Worm (Caenorhabditis elegans) whole organism, young adult: ENCODE data around the gene col-163.

Source experiments
- D2030.7 ChIP-seq: fragments of 200-800 bp; sonication (Bioruptor generic); IDR thresholded peaks from 2 replicates; pipeline ENCODE4 v1.3.6; 2022; ENCODE audit warnings: missing genetic modification reagents, missing genetic modification characterization, missing compliant biosample characterization
- K11D2.4 ChIP-seq: fragments of 200-800 bp; sonication (Bioruptor generic); IDR thresholded peaks from 2 replicates; pipeline ENCODE4 v1.3.6; 2022; ENCODE audit warnings: missing genetic modification reagents, missing genetic modification characterization, missing compliant biosample characterization
- ama-1 ChIP-seq, 3 experiments: fragments of 150-350 bp in 1 of 3; sonication (generic microtip) in 2 of 3; optimal IDR thresholded peaks; 2 replicates each; lab custom pipeline; 2014 to 2018; ENCODE audit warnings: missing biosample characterization in 2 of 3, missing genetic modification characterization in 2 of 3, missing genetic modification reagents in 2 of 3
- ceh-58 ChIP-seq: fragments of 200-800 bp; sonication (Bioruptor generic); IDR thresholded peaks from 2 replicates; pipeline ENCODE4 v1.3.6; 2022; ENCODE audit warnings: missing genetic modification characterization, missing compliant biosample characterization
- ceh-79 ChIP-seq: sonication (generic microtip); optimal IDR thresholded peaks from 2 replicates; lab custom pipeline; 2017; ENCODE audit warnings: mild to moderate bottlenecking, missing genetic modification characterization, missing compliant biosample characterization
- chd-7 ChIP-seq: sonication (generic microtip); optimal IDR thresholded peaks from 2 replicates; lab custom pipeline; 2016; ENCODE audit warnings: mild to moderate bottlenecking, missing genetic modification characterization, moderate library complexity, missing compliant biosample characterization
- hrde-1 ChIP-seq: sonication (generic microtip); optimal IDR thresholded peaks from 2 replicates; lab custom pipeline; 2016; ENCODE audit warnings: missing genetic modification characterization, mild to moderate bottlenecking, missing compliant biosample characterization, moderate library complexity, missing genotype, missing genetic modification reagents, borderline replicate concordance
- lin-35 ChIP-seq, 3 experiments: fragments of 150-350 bp in 2 of 3; sonication (generic microtip) in 1 of 3; optimal IDR thresholded peaks; 2 replicates each; lab custom pipeline; 2014 to 2018; ENCODE audit warnings: missing biosample characterization in 3 of 3, missing genetic modification characterization in 3 of 3, missing genetic modification reagents in 3 of 3
- lin-54 ChIP-seq: fragments of 200-800 bp; sonication (Bioruptor generic); optimal IDR thresholded peaks from 2 replicates; lab custom pipeline; 2018; ENCODE audit warnings: mild to moderate bottlenecking, missing genetic modification characterization, missing compliant biosample characterization
- somi-1 ChIP-seq: fragments of 200-800 bp; sonication (Bioruptor generic); optimal IDR thresholded peaks from 2 replicates; lab custom pipeline; 2018; ENCODE audit warnings: mild to moderate bottlenecking, missing genetic modification characterization, missing compliant biosample characterization
- unc-62 ChIP-seq: fragments of 150-350 bp; optimal IDR thresholded peaks from 2 replicates; lab custom pipeline; 2014; ENCODE audit warnings: missing biosample characterization, missing genetic modification reagents, missing genetic modification characterization
- ztf-3 ChIP-seq: fragments of 200-800 bp; sonication (Bioruptor generic); optimal IDR thresholded peaks from 2 replicates; lab custom pipeline; 2018; ENCODE audit warnings: mild to moderate bottlenecking, missing genetic modification characterization, missing compliant biosample characterization
- ztf-6 ChIP-seq: fragments of 200-800 bp; sonication (Bioruptor generic); IDR thresholded peaks from 2 replicates; pipeline ENCODE4 v1.3.6; 2022; ENCODE audit warnings: missing genetic modification reagents, missing genetic modification characterization, missing compliant biosample characterization

DNA sequence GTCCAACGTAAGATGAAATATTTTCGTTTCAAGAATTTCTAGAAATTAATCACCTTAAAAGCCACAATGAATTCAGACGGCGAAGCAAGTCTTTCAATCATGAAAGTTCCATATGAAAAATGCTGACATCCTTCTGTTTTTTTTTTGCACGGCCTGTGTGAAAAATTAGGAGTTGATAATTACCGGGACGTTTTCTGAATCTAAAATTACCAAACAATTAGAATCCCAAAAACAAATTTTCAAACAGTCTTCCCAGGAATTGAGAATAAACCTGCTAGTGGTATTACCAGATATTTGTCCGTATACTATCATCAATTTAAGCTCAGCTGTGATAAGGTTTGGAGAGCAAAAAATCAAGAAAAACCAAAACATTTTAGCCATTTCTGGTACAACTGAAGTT lies 38.4 kb downstream of the col-163 start, which contains the start of gene Y44A6B.3:
- no peak for TF ChIP-seq somi-1 (GFP tag; lab: Kevin White, UChicago)
- TF ChIP-seq ztf-3 (GFP tag; lab: Kevin White, UChicago), result no peak
- no peak for TF ChIP-seq lin-35 (GFP tag; optimal IDR thresholded peaks at IDR 0.05; lab: Kevin White, UChicago)
- TF ChIP-seq ceh-79, result no peak
- no peak for TF ChIP-seq ceh-58
- TF ChIP-seq ama-1 (optimal IDR thresholded peaks at IDR 0.05; lab: Kevin White, UChicago), result no peak
- TF ChIP-seq ama-1 (GFP tag; optimal IDR thresholded peaks at IDR 0.05; lab: Kevin White, UChicago), result no peak
- TF ChIP-seq lin-54 (GFP tag; lab: Kevin White, UChicago), result no peak
- TF ChIP-seq unc-62 (GFP tag; lab: Kevin White, UChicago), result no peak
- TF ChIP-seq chd-7, result no peak
- TF ChIP-seq hrde-1 (tag; lab: Kevin White, UChicago), result no peak
- no peak for TF ChIP-seq ztf-6 (GFP tag; lab: Robert Waterston, UW)
- no peak for TF ChIP-seq K11D2.4 (GFP tag; lab: Robert Waterston, UW)
- no peak for TF ChIP-seq D2030.7 (GFP tag; lab: Robert Waterston, UW)
